Worm (Caenorhabditis elegans) whole organism, mixed stage, embryonic: ENCODE data around the gene nhl-2.

Experiments used
- blmp-1 ChIP-seq: fragments of 150-350 bp; optimal IDR thresholded peaks from 2 replicates; lab custom pipeline; 2014; ENCODE audit warnings: missing biosample characterization, missing genetic modification characterization
- ceh-43 ChIP-seq: fragments of 200-800 bp; sonication (Bioruptor generic); optimal IDR thresholded peaks from 2 replicates; lab custom pipeline; 2018; ENCODE audit warnings: mild to moderate bottlenecking, missing genetic modification characterization, moderate library complexity, missing compliant biosample characterization
- ham-2 ChIP-seq: fragments of 200-800 bp; sonication (Bioruptor generic); optimal IDR thresholded peaks from 2 replicates; lab custom pipeline; 2018; ENCODE audit warnings: mild to moderate bottlenecking, missing genetic modification characterization, missing compliant biosample characterization
- lin-13 ChIP-seq: fragments of 150-350 bp; optimal IDR thresholded peaks from 2 replicates; lab custom pipeline; 2014; ENCODE audit warnings: missing biosample characterization, missing genetic modification characterization
- mep-1 ChIP-seq: fragments of 150-350 bp; optimal IDR thresholded peaks from 2 replicates; lab custom pipeline; 2017; ENCODE audit warnings: missing biosample characterization, missing genetic modification reagents, missing genetic modification characterization, inconsistent platforms
- mls-2 ChIP-seq: sonication (generic microtip); optimal IDR thresholded peaks from 2 replicates; lab custom pipeline; 2016; ENCODE audit warnings: mild to moderate bottlenecking, missing genetic modification characterization, moderate library complexity, missing compliant biosample characterization
- nhr-12 ChIP-seq: fragments of 150-350 bp; optimal IDR thresholded peaks from 2 replicates; lab custom pipeline; 2014; ENCODE audit warnings: missing biosample characterization, missing genetic modification characterization
- nhr-28 ChIP-seq: fragments of 150-350 bp; optimal IDR thresholded peaks from 2 replicates; lab custom pipeline; 2014; ENCODE audit warnings: missing biosample characterization, missing genetic modification characterization
- snpc-4 ChIP-seq: fragments of 150-350 bp; optimal IDR thresholded peaks from 2 replicates; lab custom pipeline; 2014; ENCODE audit warnings: missing biosample characterization, missing genetic modification characterization
- unc-62 ChIP-seq: fragments of 150-350 bp; optimal IDR thresholded peaks from 2 replicates; lab custom pipeline; 2014; ENCODE audit warnings: missing biosample characterization, missing genetic modification reagents, missing genetic modification characterization
- ztf-11 ChIP-seq: fragments of 150-350 bp; optimal IDR thresholded peaks from 2 replicates; lab custom pipeline; 2014; ENCODE audit warnings: missing biosample characterization, missing genetic modification characterization

- TF ChIP-seq ztf-11 (tag; lab: Kevin White, UChicago) (no peak), snpc-4 (tag; lab: Kevin White, UChicago) (no peak), nhr-28 (tag; lab: Kevin White, UChicago) (no peak), mep-1 (no peak), blmp-1 (no peak), ham-2 (GFP tag; lab: Kevin White, UChicago) (no peak), lin-13 (tag; lab: Kevin White, UChicago) (no peak), nhr-12 (tag; lab: Kevin White, UChicago) (no peak), ceh-43 (GFP tag; lab: Kevin White, UChicago) (no peak), unc-62 (GFP tag; lab: Kevin White, UChicago) (no peak), mls-2 (tag; lab: Kevin White, UChicago) (no peak)
Observed at ce11 chrIII:4881955-4882354, 16.9 kb downstream of the nhl-2 start.
